Fruit fly (Drosophila melanogaster): Measurements from ENCODE around the gene Grl36b.

DNA sequence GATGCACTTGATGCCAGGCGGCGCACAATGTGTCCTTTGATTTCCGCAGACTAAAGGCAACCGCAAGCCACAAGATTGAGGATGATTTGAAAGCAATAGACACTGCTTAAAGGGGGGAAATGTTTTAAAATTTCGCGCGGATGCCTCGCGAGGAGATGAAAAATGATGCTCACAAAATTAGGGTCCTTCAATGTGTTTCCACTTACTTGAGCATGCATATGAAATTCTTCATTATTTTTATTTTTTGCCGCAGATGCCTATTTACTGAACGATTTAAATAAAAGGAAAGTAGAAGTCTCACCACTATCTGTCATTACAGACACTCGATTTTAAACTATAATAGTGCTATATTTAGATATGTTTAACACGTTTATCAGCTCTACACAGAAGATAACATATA, 29.3 kb downstream of the Grl36b start, which contains the start of gene Slc25A46b:
- TF ChIP-seq CG8478 (optimal IDR thresholded peaks at IDR 0.05), result no peak
- TF ChIP-seq psq (optimal IDR thresholded peaks at IDR 0.05), result no peak
- no peak for TF ChIP-seq pan (optimal IDR thresholded peaks at IDR 0.05)
- TF ChIP-seq Dll (optimal IDR thresholded peaks at IDR 0.05), result no peak
